Fruit fly (Drosophila melanogaster) whole organism, wandering third instar larva: ENCODE data around the gene vito.

Source experiments
- CrebA ChIP-seq: fragments of 200-800 bp; sonication (Bioruptor generic); optimal IDR thresholded peaks from 2 replicates; lab custom pipeline; 2016; ENCODE audit warnings: missing biosample characterization, mild to moderate bottlenecking, missing genetic modification characterization, borderline replicate concordance
- GATAd ChIP-seq: sonication (Bioruptor generic); optimal IDR thresholded peaks from 2 replicates; lab custom pipeline; 2016; ENCODE audit warnings: missing biosample characterization, missing genetic modification characterization
- foxo ChIP-seq, 2 experiments: fragments of 200-800 bp; sonication (Bioruptor generic); optimal IDR thresholded peaks; 2 replicates in 1 of 2; 3 replicates in 1 of 2; lab custom pipeline; 2016 to 2017; ENCODE audit warnings: missing biosample characterization in 2 of 2, missing genetic modification characterization in 2 of 2

dm6 chr3L:5807370-5808100, 30.4 kb upstream of the vito start:
- no peak for TF ChIP-seq foxo (GFP tag; optimal IDR thresholded peaks at IDR 0.05; lab: Kevin White, UChicago)
- no peak for TF ChIP-seq CrebA (GFP tag; lab: Kevin White, UChicago)
- no peak for TF ChIP-seq GATAd (GFP tag; lab: Kevin White, UChicago)
